Fruit fly (Drosophila melanogaster): ENCODE measurements around the gene CG42359.

The CG42359 gene

DNA sequence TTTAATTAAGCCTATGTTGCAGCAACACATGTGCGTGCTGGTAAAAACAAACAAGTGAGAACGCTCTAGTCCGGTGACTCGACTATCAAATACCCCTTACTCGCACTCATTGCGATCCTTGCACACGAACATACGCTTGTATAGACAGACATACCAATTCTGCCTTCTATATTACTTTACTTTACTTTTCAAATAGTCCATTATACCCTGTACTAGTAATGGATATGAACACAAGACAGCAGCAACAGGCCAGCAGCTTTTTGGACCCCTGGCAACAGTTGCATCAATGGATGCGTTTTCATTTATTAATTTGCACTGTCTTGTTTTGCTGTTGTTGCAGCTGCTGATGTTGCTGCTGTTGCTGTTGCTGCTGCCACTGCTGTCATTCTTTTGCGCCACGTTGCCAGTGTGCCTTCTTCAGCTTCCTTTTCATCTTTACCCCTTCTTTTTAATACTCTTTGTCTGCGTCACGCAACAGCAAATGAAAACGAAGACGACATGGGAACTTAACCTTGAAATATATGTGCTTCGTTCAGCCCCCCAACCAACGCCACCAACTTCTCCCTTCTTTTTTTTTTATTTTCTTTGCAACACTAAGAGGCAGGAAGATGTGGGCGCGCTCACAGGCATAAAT is 43.5 kb downstream of the CG42359 start (continued):
- TF ChIP-seq CG3407 (GFP tag; optimal IDR thresholded peaks at IDR 0.05) (no peak), wor (GFP tag; IDR thresholded peaks at IDR 0.05) (peak; percentile 35; the same call in 1 of the 2 replicates), Poxn (GFP tag; IDR thresholded peaks at IDR 0.05) (no peak), salm (tag; optimal IDR thresholded peaks at IDR 0.05) (no peak), CG12769 (tag; optimal IDR thresholded peaks at IDR 0.05) (no peak), Nf-YB (GFP tag; optimal IDR thresholded peaks at IDR 0.05) (no peak), pum (GFP tag; optimal IDR thresholded peaks at IDR 0.05) (peak; percentile 15), CG14441 (GFP tag; IDR thresholded peaks at IDR 0.05) (0 out of 2 replicates have a peak, but pooled peaks have one; percentile 25), Bteb2 (GFP tag; optimal IDR thresholded peaks at IDR 0.05) (no peak), pho (GFP tag; optimal IDR thresholded peaks at IDR 0.05) (no peak), CG10267 (tag; optimal IDR thresholded peaks at IDR 0.05) (no peak), cwo (GFP tag; optimal IDR thresholded peaks at IDR 0.05) (no peak), Atf-2 (GFP tag; optimal IDR thresholded peaks at IDR 0.05) (no peak), CG3847 (GFP tag; IDR thresholded peaks at IDR 0.05) (no peak), fd64A (GFP tag; optimal IDR thresholded peaks at IDR 0.05) (no peak), cg (GFP tag; optimal IDR thresholded peaks at IDR 0.05) (no peak), prd (optimal IDR thresholded peaks at IDR 0.05) (no peak), prd (GFP tag; IDR thresholded peaks at IDR 0.05) (peak; percentile 65), NC2α (GFP tag; optimal IDR thresholded peaks at IDR 0.05) (no peak), Ets65A (GFP tag) (peak; percentile 28), CG10654 (GFP tag; optimal IDR thresholded peaks at IDR 0.05) (no peak), CG3726 (GFP tag; IDR thresholded peaks at IDR 0.05) (no peak), her (GFP tag; optimal IDR thresholded peaks at IDR 0.05) (no peak), croc (GFP tag; conservative IDR thresholded peaks at IDR 0.05) (0 out of 3 replicates have a peak, but pooled peaks have one; percentile 44), HLH3B (GFP tag; IDR thresholded peaks at IDR 0.05) (peak; percentile 20; the same call in 1 of the 2 replicates), caup (GFP tag; optimal IDR thresholded peaks at IDR 0.05; ENCODE audit: severe bottlenecking) (no peak), z (GFP tag; IDR thresholded peaks at IDR 0.05) (no peak), mirr (GFP tag; optimal IDR thresholded peaks at IDR 0.05) (no peak), CG5953 (GFP tag; IDR thresholded peaks at IDR 0.05) (no peak; the same call in 1 of the 2 replicates), aop (GFP tag; IDR thresholded peaks at IDR 0.05) (no peak), H2.0 (GFP tag; IDR thresholded peaks at IDR 0.05) (peak; percentile 57; the same call in 1 of the 2 replicates), CG1832 (GFP tag; optimal IDR thresholded peaks at IDR 0.05) (no peak), sug (tag; optimal IDR thresholded peaks at IDR 0.05) (no peak), dmrt99B (tag; optimal IDR thresholded peaks at IDR 0.05) (peak; percentile 43), CG31224 (GFP tag; IDR thresholded peaks at IDR 0.05) (no peak), CG10147 (GFP tag; optimal IDR thresholded peaks at IDR 0.05) (no peak), lola (GFP tag; optimal IDR thresholded peaks at IDR 0.05) (no peak), otp (GFP tag; IDR thresholded peaks at IDR 0.05) (peak; percentile 61; the same call in 1 of the 3 replicates), NfI (GFP tag; optimal IDR thresholded peaks at IDR 0.05) (no peak), eyg (GFP tag; optimal IDR thresholded peaks at IDR 0.05) (no peak), CG8924 (tag; optimal IDR thresholded peaks at IDR 0.05) (no peak), h (optimal IDR thresholded peaks at IDR 0.05) (no peak), corto (GFP tag; optimal IDR thresholded peaks at IDR 0.05) (peak; percentile 24), cas (GFP tag; IDR thresholded peaks at IDR 0.05) (no peak), chif (GFP tag; optimal IDR thresholded peaks at IDR 0.05) (peak in 1 of 2 experiments; percentile 27), ro (GFP tag; IDR thresholded peaks at IDR 0.05) (no peak), Lim3 (GFP tag; IDR thresholded peaks at IDR 0.05) (no peak), CG30431 (GFP tag; optimal IDR thresholded peaks at IDR 0.05) (no peak), CG12299 (tag; optimal IDR thresholded peaks at IDR 0.05) (no peak), CG4360 (GFP tag; IDR thresholded peaks at IDR 0.05) (no peak), unpg (GFP tag; optimal IDR thresholded peaks at IDR 0.05) (peak; percentile 7)
